Worm (Caenorhabditis elegans) whole organism, L4 larva: ENCODE results near the gene srlf-31.

ENCODE experiments used
- T20F7.1 ChIP-seq: fragments of 200-800 bp; sonication (Bioruptor generic); optimal IDR thresholded peaks from 2 replicates; lab custom pipeline; 2018; ENCODE audit warnings: mild to moderate bottlenecking, missing genetic modification characterization, missing compliant biosample characterization
- Y75B8A.6 ChIP-seq: fragments of 200-800 bp; sonication (Bioruptor generic); IDR thresholded peaks from 2 replicates; pipeline ENCODE4 v1.3.6; 2022; ENCODE audit warnings: missing genetic modification reagents, missing genetic modification characterization, missing compliant biosample characterization
- ZK546.5 ChIP-seq, 2 experiments: sonication (generic microtip); optimal IDR thresholded peaks; 2 replicates each; lab custom pipeline; 2017; ENCODE audit warnings: missing biosample characterization in 2 of 2, missing genetic modification characterization in 2 of 2
- ama-1 ChIP-seq: fragments of 150-350 bp; optimal IDR thresholded peaks from 2 replicates; lab custom pipeline; 2014; ENCODE audit warnings: inconsistent platforms, mixed read lengths
- gei-8 ChIP-seq: fragments of 200-800 bp; sonication (Bioruptor generic); optimal IDR thresholded peaks from 2 replicates; lab custom pipeline; 2018; ENCODE audit warnings: mild to moderate bottlenecking, missing genetic modification characterization, missing compliant biosample characterization
- jun-1 ChIP-seq: fragments of 150-350 bp; optimal IDR thresholded peaks from 2 replicates; lab custom pipeline; 2014; ENCODE audit warnings: missing biosample characterization, missing genetic modification reagents, missing genetic modification characterization
- nhr-237 ChIP-seq: sonication (generic microtip); optimal IDR thresholded peaks from 2 replicates; lab custom pipeline; 2017; ENCODE audit warnings: missing biosample characterization, missing genetic modification characterization
- pqm-1 ChIP-seq: sonication (generic microtip); optimal IDR thresholded peaks from 2 replicates; lab custom pipeline; 2017; ENCODE audit warnings: missing biosample characterization, missing genetic modification characterization
- sdz-12 ChIP-seq: fragments of 200-800 bp; sonication (Bioruptor generic); optimal IDR thresholded peaks from 2 replicates; lab custom pipeline; 2018; ENCODE audit warnings: mild to moderate bottlenecking, missing genetic modification characterization, missing compliant biosample characterization
- skn-1 ChIP-seq: fragments of 150-350 bp; optimal IDR thresholded peaks from 2 replicates; lab custom pipeline; 2014; ENCODE audit warnings: missing biosample characterization, missing genetic modification characterization
- snpc-4 ChIP-seq: fragments of 150-350 bp; optimal IDR thresholded peaks from 2 replicates; lab custom pipeline; 2014; ENCODE audit warnings: missing biosample characterization, missing genetic modification characterization

DNA sequence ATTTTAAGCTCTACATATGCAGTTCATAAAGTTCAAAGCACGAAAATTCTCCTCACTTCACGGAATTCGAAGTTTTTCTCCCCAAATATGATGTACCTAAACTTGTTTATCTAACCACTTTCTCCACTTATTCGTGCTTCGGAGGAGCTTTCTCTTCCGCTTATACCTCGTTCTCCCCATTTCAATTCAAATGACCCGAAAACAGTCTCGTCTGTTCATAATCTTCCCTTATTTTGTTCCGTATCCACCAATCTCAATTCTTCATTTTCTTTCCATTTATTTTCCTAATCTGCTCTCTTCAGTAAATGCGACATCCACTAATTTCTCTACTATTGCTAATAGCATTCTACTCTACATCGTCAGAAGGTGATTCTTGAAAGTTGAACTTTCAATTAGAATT is 37.7 kb downstream of the srlf-31 start, which contains the start of gene let-653:
- TF ChIP-seq nhr-237 (tag; lab: Kevin White, UChicago) = no peak
- TF ChIP-seq ZK546.5 (tag; optimal IDR thresholded peaks at IDR 0.05; lab: Kevin White, UChicago) = no peak
- TF ChIP-seq skn-1 = no peak
- TF ChIP-seq jun-1 (tag; lab: Kevin White, UChicago) = no peak
- TF ChIP-seq sdz-12 = no peak
- no peak for TF ChIP-seq gei-8 (GFP tag; lab: Kevin White, UChicago)
- no peak for TF ChIP-seq pqm-1 (tag; lab: Kevin White, UChicago)
- TF ChIP-seq T20F7.1 (GFP tag; lab: Kevin White, UChicago) = no peak
- no peak for TF ChIP-seq snpc-4 (tag; lab: Kevin White, UChicago)
- no peak for TF ChIP-seq ama-1 (lab: Kevin White, UChicago)
- no peak for TF ChIP-seq Y75B8A.6
